Worm (Caenorhabditis elegans) whole organism, L4 larva: Measurements from ENCODE around the gene C08B6.5.

Experiments
- D1046.2 ChIP-seq: fragments of 200-800 bp; sonication (Bioruptor generic); IDR thresholded peaks from 2 replicates; pipeline ENCODE4 v1.3.6; 2022; ENCODE audit warnings: missing genetic modification characterization, missing compliant biosample characterization
- aly-2 ChIP-seq: sonication (generic microtip); optimal IDR thresholded peaks from 2 replicates; lab custom pipeline; 2018; ENCODE audit warnings: missing biosample characterization, missing genetic modification characterization
- jun-1 ChIP-seq: fragments of 150-350 bp; optimal IDR thresholded peaks from 2 replicates; lab custom pipeline; 2014; ENCODE audit warnings: missing biosample characterization, missing genetic modification reagents, missing genetic modification characterization
- nhr-11 ChIP-seq: fragments of 150-350 bp; optimal IDR thresholded peaks from 2 replicates; lab custom pipeline; 2014; ENCODE audit warnings: missing biosample characterization, missing genetic modification characterization
- nhr-237 ChIP-seq: sonication (generic microtip); optimal IDR thresholded peaks from 2 replicates; lab custom pipeline; 2017; ENCODE audit warnings: missing biosample characterization, missing genetic modification characterization
- unc-130 ChIP-seq: sonication (generic microtip); optimal IDR thresholded peaks from 2 replicates; lab custom pipeline; 2016; ENCODE audit warnings: missing genetic modification reagents, missing genetic modification characterization, missing compliant biosample characterization

DNA sequence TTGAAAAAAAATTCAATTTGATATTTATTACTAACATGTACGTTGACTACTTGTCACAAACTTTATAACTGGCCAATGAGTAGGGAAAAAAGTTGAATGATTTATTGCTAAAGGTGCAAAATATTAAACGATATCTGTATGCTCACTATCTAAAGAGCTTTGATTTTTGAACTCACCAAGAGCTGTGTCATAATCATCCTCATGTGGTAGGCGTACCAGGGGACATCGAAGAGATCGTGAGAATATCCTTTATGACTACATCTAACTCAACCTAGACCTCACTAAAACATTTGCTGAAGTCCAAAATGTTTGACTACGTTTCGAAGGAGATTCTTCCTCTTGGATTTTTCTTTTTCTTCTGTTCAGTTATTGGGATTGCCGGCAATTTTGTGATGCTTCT lies 34.7 kb downstream of the C08B6.5 start, which contains the start of gene srsx-28:
- TF ChIP-seq D1046.2 (no peak), nhr-237 (no peak), jun-1 (tag; lab: Kevin White, UChicago) (no peak), nhr-11 (tag; lab: Kevin White, UChicago) (no peak), unc-130 (GFP tag; lab: Kevin White, UChicago) (no peak), aly-2 (tag; lab: Kevin White, UChicago) (no peak)
